Fruit fly (Drosophila melanogaster) whole organism: Measurements from ENCODE around the gene RpS27A.

Experiments
- CG8478 ChIP-seq: fragments of >200 bp; optimal IDR thresholded peaks from 2 replicates; lab custom pipeline; 2018; ENCODE audit warnings: inconsistent platforms
- Dll ChIP-seq: fragments of >200 bp; optimal IDR thresholded peaks from 2 replicates; lab custom pipeline; 2017
- EcR ChIP-seq, 2 experiments: fragments of >200 bp; optimal IDR thresholded peaks; 2 replicates each; lab custom pipeline; 2017; ENCODE audit warnings: missing biosample characterization in 2 of 2, missing genetic modification characterization in 2 of 2, missing genetic modification reagents in 2 of 2
- pan ChIP-seq: fragments of >200 bp; optimal IDR thresholded peaks from 2 replicates; lab custom pipeline; 2017
- psq ChIP-seq: fragments of >200 bp; optimal IDR thresholded peaks from 2 replicates; lab custom pipeline; 2017
- usp ChIP-seq: fragments of >200 bp; optimal IDR thresholded peaks from 2 replicates; lab custom pipeline; 2017; ENCODE audit warnings: missing biosample characterization, missing genetic modification characterization, mixed read lengths

Gene RpS27A

DNA sequence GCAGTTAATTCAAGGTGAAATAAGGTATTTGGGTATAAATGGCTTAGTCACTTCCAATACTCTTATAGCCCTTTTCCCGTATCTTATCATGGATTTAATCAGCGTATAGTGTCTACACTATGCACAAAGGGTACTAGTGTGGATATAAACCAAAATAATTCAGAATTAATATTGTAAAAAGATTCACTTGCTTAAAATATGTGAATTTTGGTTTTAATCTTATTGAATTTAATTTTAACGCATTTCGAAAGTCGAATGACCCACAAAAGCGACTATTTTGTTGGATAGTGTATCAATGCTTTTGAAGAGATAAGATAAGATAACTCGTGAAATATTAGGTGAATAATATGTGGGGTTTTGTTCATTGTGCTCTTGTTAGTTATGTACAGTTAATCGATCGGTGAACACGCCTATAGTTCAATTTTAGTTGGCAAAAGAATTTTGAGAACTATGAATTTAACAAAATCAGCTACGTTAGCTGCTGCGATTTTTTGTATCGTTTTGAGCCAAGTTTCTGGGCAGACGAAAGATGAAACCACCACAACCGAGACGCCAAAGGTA, 26.2 kb upstream of the RpS27A start, which contains the start of gene CG5096:
Gene CG5096 (plus strand): TSS at position 374 of the 561 bp plus-strand sequence.
- TF ChIP-seq EcR (GFP tag; optimal IDR thresholded peaks at IDR 0.05; lab: Kevin White, UChicago), result no peak
- no peak for TF ChIP-seq Dll (lab: Kevin White, UChicago)

DNA sequence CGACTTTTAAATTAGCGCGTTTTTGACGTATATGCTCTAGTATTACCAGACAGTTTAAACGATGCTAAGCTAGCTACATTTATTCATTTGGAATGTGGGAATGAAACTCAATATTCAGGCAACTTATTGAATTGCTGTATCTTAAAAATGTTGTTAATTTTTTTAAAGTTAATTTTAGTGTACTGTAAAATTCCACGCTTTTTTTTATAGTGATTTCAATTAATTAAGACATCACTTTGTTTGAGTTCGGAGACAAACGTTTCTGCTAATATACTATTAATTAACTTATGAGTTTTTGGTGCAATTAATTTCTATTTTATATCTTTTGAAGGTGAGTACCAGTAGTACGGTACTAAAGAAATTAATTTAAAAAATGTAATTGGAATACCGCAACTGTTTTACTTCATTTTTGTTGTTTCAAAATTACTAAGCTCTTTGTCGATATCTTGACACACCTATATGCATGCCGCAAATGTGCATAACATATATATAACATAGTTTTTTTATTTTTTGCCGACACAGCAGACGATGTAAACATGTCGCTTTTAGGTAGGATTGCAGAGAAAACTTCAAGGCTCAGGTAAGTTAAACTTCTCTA, 21.8 kb upstream of the RpS27A start, which contains the start of the genes Cdk1 and mRpS7:
Gene Cdk1 (minus strand): TSS at position 55 of the 598 bp plus-strand sequence.
Gene mRpS7 (plus strand): TSS at position 455 of the 598 bp plus-strand sequence.
- TF ChIP-seq psq, result no peak
- TF ChIP-seq EcR (GFP tag; optimal IDR thresholded peaks at IDR 0.05; lab: Kevin White, UChicago), result no peak
- no peak for TF ChIP-seq CG8478 (lab: Kevin White, UChicago)
- no peak for TF ChIP-seq pan
- TF ChIP-seq Dll (lab: Kevin White, UChicago), result no peak
- no peak for TF ChIP-seq usp (GFP tag; lab: Kevin White, UChicago)

DNA sequence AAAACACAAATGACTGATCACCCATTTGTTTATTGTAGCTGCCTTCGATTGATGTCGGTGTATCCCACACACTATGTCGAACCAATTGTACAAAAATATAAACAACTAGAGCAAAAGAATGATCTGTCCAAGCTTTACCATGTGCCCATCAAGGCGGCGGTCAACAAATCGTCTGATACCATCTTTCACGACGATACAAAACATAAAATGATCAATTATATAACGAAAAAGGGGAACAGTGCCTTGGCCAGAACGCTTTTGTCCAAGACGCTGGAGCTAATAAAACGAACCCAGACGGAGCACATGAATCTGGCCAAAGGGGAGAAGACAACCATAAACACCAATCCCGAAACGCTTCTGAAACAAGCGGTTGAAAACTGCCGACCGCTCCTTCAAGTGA, 21.3 kb upstream of the RpS27A start:
- no peak for TF ChIP-seq CG8478 (lab: Kevin White, UChicago)
- TF ChIP-seq pan, result no peak
- no peak for TF ChIP-seq EcR (GFP tag; optimal IDR thresholded peaks at IDR 0.05; lab: Kevin White, UChicago)
- TF ChIP-seq psq, result no peak
- TF ChIP-seq usp (GFP tag; lab: Kevin White, UChicago), result no peak
- no peak for TF ChIP-seq Dll (lab: Kevin White, UChicago)

DNA sequence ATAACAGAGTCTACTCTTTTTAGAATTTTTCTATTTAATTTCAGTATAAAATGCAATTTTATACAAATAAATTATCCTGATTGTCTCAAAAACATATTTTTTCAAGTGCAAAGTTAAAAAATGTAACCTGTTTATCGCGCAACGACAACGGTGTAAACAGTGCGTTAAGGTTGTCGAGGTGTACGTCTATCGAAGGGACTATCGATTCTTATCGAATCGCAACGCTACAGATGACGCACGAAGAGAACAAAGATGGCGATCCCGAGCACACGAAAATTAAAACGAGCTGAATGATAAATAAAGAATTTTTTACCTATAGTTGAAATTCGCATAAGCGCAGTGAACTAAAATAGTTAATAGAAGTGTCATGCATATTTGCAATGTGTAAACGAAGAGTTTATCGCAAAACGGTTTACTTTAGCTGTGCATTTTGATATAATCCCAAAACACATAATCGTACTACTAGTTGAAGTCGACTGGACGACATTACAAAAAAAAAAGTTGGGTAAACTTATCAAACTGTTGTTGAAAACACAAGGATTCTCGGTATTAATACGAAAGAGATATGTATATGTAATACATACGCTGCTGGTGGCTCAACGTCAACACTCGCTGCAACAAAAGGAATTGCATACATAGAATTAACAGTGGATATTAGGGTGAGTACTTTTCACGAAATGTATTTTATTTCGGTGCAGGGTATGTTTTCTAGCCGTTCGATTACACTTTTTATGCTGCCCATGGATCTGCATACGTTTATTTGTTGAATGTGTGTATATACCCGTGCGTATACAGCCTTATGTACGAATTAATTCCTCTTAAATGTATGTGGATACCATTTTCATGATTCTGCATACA, 20.1 kb upstream of the RpS27A start, which contains the start of gene da:
Gene da (plus strand): TSS at position 237 of the 858 bp plus-strand sequence.
- TF ChIP-seq psq, result no peak
- TF ChIP-seq pan, result no peak
- TF ChIP-seq CG8478 (lab: Kevin White, UChicago), result no peak
- no peak for TF ChIP-seq EcR (GFP tag; optimal IDR thresholded peaks at IDR 0.05; lab: Kevin White, UChicago)
- no peak for TF ChIP-seq usp (GFP tag; lab: Kevin White, UChicago)
- no peak for TF ChIP-seq Dll (lab: Kevin White, UChicago)

DNA sequence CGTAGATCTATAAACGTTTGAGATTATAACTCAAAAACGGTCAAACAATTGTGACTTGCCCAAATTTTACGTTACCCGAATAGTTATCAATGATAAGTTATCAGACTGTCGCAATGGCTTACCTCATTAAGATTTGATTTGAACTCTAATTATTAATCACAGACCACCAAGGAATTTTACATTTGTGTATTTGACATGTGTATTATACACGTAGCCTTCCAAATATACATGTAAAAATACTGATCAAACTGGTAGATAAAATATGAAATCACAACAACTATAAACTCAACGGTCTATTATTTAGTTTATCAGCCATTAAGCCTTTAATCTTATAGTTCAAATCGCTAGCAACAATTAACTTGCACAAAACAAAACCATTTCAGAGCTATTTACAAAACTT, 14.7 kb upstream of the RpS27A start:
- TF ChIP-seq usp (GFP tag; lab: Kevin White, UChicago) (no peak), EcR (GFP tag; optimal IDR thresholded peaks at IDR 0.05; lab: Kevin White, UChicago) (no peak), psq (no peak), Dll (lab: Kevin White, UChicago) (no peak), pan (no peak), CG8478 (lab: Kevin White, UChicago) (no peak)

DNA sequence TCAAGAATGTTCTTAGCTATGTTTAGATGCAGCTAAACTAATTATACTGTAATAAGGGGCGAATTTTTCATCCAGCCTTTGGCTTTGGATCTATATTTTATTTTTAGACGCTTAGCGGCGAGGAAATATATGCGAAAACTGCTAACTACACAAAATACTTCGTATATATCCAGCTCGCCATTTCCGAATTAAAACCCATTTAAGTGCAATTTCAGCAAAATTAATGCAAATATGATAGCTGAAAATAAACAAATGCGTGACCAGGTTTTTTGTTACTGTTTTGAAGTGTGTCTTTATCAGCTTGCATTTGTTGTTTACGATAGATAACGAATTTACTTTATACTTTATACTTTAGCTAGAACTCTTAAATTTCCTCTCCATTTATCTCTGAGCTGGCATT, 13.1 kb upstream of the RpS27A start:
- no peak for TF ChIP-seq pan
- TF ChIP-seq usp (GFP tag; lab: Kevin White, UChicago), result no peak
- TF ChIP-seq EcR (GFP tag; optimal IDR thresholded peaks at IDR 0.05; lab: Kevin White, UChicago), result no peak
- no peak for TF ChIP-seq CG8478 (lab: Kevin White, UChicago)
- TF ChIP-seq Dll (lab: Kevin White, UChicago), result no peak
- no peak for TF ChIP-seq psq

DNA sequence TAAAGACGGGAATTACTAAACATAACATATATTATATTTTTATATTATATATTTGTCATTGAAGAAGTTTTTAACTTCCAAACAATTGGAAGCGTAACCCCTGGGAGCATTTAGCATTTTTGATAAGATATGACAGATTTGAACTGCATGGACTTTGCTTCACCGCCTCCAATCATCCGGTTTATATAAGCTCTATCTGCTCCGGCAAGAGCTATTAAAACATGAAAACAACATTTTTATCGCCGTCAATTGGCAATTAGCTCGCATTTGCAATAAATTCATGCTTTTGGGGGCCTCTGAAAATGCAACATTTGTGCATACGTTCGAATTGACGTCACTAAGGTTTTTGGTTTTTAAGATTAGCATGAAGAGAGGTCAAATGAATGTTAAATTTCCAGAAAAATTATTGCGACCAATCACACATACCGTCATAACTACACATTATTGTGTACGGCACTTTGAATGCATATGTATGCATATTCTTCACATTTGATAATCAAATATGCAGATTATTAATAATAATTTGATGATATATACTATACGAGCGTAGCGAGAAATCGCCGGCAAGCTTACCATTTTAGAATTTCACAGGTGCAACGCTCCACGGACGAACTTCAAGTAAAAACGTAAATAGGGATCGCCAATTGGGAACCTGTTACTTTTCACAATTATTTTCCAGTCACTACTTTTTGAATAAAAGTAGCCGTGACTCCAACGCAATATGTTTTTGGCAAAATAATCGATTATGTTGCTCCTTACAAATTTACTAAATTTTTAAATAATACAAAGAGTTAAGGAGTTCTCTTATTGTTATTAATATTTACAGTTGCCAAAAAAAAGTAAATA, 12.3 kb upstream of the RpS27A start, which contains the start of gene Mdh1:
Gene Mdh1 (minus strand): TSS at position 691 of the 846 bp plus-strand sequence.
- TF ChIP-seq Dll (lab: Kevin White, UChicago), result no peak
- TF ChIP-seq EcR (GFP tag; optimal IDR thresholded peaks at IDR 0.05; lab: Kevin White, UChicago), result no peak
- TF ChIP-seq CG8478 (lab: Kevin White, UChicago), result no peak
- TF ChIP-seq pan, result no peak
- TF ChIP-seq psq, result no peak
- TF ChIP-seq usp (GFP tag; lab: Kevin White, UChicago), result no peak

DNA sequence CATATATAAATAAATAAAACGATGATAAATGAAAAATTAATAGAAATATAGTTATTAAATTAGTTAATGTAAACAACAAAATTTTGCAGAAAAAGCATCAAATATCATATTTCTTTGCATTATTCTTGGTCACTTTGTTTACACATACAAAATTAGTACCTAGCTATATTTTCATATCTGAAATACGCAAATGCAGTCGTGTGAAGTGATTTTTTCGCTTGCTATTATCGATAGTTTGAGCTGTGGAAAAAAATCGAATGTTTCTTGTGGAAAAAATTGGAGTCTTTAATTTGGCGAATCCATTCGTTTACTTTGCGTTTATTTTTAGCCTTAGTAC, 11.7 kb upstream of the RpS27A start, which contains the start of gene Cnot4:
Gene Cnot4 (plus strand): TSS at position 229 of the 337 bp plus-strand sequence.
- TF ChIP-seq EcR (GFP tag; optimal IDR thresholded peaks at IDR 0.05; lab: Kevin White, UChicago) (no peak), usp (GFP tag; lab: Kevin White, UChicago) (no peak), Dll (lab: Kevin White, UChicago) (no peak), pan (no peak), psq (no peak), CG8478 (lab: Kevin White, UChicago) (no peak)

DNA sequence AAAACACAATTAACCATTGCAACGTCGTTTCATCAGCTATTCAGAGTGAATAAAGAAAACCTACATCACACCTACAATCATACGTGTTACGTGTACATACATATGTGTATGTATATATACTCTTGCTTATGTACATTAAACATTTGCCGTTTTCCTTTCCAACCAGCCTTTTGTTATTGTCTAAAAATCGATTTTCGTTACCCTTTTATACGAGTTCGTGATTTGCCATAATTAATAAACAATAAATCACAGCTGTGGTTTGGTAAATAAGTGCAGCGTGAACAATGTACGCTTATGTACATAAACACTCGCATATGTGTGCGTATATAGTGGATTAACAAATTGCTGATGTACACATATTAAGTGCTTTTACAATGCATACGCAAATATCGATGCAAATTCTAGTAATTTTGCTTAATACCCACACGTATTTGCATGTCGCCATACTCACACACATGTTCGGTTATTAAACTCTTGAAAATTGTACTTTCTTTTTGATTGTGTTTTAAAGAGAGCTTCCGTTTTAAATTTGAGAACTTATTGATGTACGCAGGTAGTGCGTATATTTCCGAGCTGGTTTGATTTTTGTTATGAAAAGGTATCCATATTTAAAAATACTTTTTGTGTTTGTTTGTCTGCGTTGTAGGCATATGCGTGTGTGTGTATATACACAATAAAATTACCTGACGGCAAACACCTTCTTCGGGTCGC, 11.1 kb upstream of the RpS27A start:
- TF ChIP-seq CG8478 (lab: Kevin White, UChicago) (no peak), EcR (GFP tag; optimal IDR thresholded peaks at IDR 0.05; lab: Kevin White, UChicago) (no peak)

DNA sequence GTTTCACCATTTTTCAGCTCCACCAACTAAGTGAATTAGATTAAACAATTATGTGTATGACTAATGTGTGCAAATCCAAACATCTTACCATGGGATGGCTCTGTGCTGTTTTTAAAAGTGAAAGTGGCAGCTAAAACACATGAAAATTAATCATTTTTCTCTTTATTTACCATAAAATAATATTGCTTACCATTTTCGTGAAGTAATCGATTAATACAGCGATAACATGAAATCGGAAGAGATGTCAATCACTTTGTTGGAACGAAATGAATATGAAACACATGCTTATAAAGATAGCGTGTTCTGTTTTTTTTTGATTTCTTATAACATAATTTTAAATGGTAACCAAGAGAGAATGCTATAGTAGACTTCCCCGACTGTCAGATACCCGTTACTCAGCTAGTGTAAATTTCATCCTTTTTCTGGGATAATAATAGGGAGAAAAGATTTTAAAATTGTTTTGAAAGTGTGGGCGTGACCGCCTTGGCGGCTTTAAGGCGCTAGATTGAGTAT, 4.3 kb upstream of the RpS27A start:
- TF ChIP-seq usp (GFP tag; lab: Kevin White, UChicago) (no peak), CG8478 (lab: Kevin White, UChicago) (no peak), EcR (GFP tag; optimal IDR thresholded peaks at IDR 0.05; lab: Kevin White, UChicago) (no peak), psq (no peak), Dll (lab: Kevin White, UChicago) (no peak), pan (no peak)
